Worm (Caenorhabditis elegans) whole organism, L3 larva: ENCODE data around the gene Y53F4B.9.

Experiments
- R02D3.7 ChIP-seq: fragments of 150-350 bp; optimal IDR thresholded peaks from 2 replicates; lab custom pipeline; 2014; ENCODE audit warnings: missing biosample characterization, missing genetic modification characterization
- aly-2 ChIP-seq: fragments of 150-350 bp; optimal IDR thresholded peaks from 2 replicates; lab custom pipeline; 2014; ENCODE audit warnings: missing biosample characterization, missing genetic modification characterization
- ama-1 ChIP-seq: fragments of 150-350 bp; optimal IDR thresholded peaks from 2 replicates; lab custom pipeline; 2018
- ceh-28 ChIP-seq: fragments of 150-350 bp; optimal IDR thresholded peaks from 2 replicates; lab custom pipeline; 2014; ENCODE audit warnings: missing biosample characterization, missing genetic modification reagents, missing genetic modification characterization
- daf-12 ChIP-seq: fragments of 150-350 bp; optimal IDR thresholded peaks from 2 replicates; lab custom pipeline; 2014; ENCODE audit warnings: missing biosample characterization, missing genetic modification reagents, missing genetic modification characterization
- egl-5 ChIP-seq: fragments of 150-350 bp; optimal IDR thresholded peaks from 2 replicates; lab custom pipeline; 2017; ENCODE audit warnings: missing biosample characterization, missing genetic modification reagents, missing genetic modification characterization, inconsistent platforms
- elt-1 ChIP-seq: fragments of 150-350 bp; optimal IDR thresholded peaks from 2 replicates; lab custom pipeline; 2014; ENCODE audit warnings: missing biosample characterization, missing genetic modification characterization
- elt-2 ChIP-seq: sonication (generic microtip); optimal IDR thresholded peaks from 2 replicates; lab custom pipeline; 2016; ENCODE audit warnings: missing genetic modification reagents, mild to moderate bottlenecking, missing genetic modification characterization, missing compliant biosample characterization
- elt-3 ChIP-seq, 3 experiments: fragments of 150-350 bp in 1 of 3; sonication (generic microtip) in 2 of 3; optimal IDR thresholded peaks; 2 replicates in 2 of 3; 4 replicates in 1 of 3; lab custom pipeline; 2014 to 2017; ENCODE audit warnings: missing biosample characterization in 3 of 3, missing genetic modification characterization in 3 of 3
- eor-1 ChIP-seq, 2 experiments: fragments of 150-350 bp; optimal IDR thresholded peaks; 2 replicates each; lab custom pipeline; 2014 to 2018; ENCODE audit warnings: missing biosample characterization in 2 of 2, missing genetic modification characterization in 2 of 2
- fkh-10 ChIP-seq: sonication (generic microtip); optimal IDR thresholded peaks from 2 replicates; lab custom pipeline; 2017; ENCODE audit warnings: missing biosample characterization, missing genetic modification reagents, missing genetic modification characterization
- fkh-2 ChIP-seq: fragments of 150-350 bp; optimal IDR thresholded peaks from 2 replicates; lab custom pipeline; 2014; ENCODE audit warnings: missing biosample characterization, missing genetic modification reagents, missing genetic modification characterization
- hmg-11 ChIP-seq: sonication (generic microtip); optimal IDR thresholded peaks from 2 replicates; lab custom pipeline; 2016; ENCODE audit warnings: missing genetic modification characterization, missing compliant biosample characterization
- lin-15B ChIP-seq: fragments of 150-350 bp; optimal IDR thresholded peaks from 2 replicates; lab custom pipeline; 2014; ENCODE audit warnings: missing biosample characterization, missing genetic modification characterization
- lin-39 ChIP-seq: fragments of 150-350 bp; optimal IDR thresholded peaks from 2 replicates; lab custom pipeline; 2018; ENCODE audit warnings: missing biosample characterization, missing genetic modification reagents, missing genetic modification characterization
- lsy-12 ChIP-seq: sonication (generic microtip); optimal IDR thresholded peaks from 2 replicates; lab custom pipeline; 2016; ENCODE audit warnings: mild to moderate bottlenecking, missing genetic modification characterization, missing compliant biosample characterization
- mml-1 ChIP-seq: fragments of 150-350 bp; sonication (generic microtip); optimal IDR thresholded peaks from 3 replicates; lab custom pipeline; 2014; ENCODE audit warnings: missing biosample characterization, missing genetic modification characterization
- nfya-1 ChIP-seq: sonication (generic microtip); optimal IDR thresholded peaks from 2 replicates; lab custom pipeline; 2017; ENCODE audit warnings: missing genetic modification characterization, mild to moderate bottlenecking, missing compliant biosample characterization, antibody characterized with exemption, moderate library complexity; ENCODE audit not compliant: insufficient read depth
- nhr-11 ChIP-seq: fragments of 150-350 bp; optimal IDR thresholded peaks from 2 replicates; lab custom pipeline; 2014; ENCODE audit warnings: missing biosample characterization, missing genetic modification characterization
- nhr-12 ChIP-seq: fragments of 150-350 bp; optimal IDR thresholded peaks from 2 replicates; lab custom pipeline; 2014; ENCODE audit warnings: missing biosample characterization, missing genetic modification characterization
- nhr-23 ChIP-seq: fragments of 150-350 bp; optimal IDR thresholded peaks from 2 replicates; lab custom pipeline; 2014; ENCODE audit warnings: missing biosample characterization, missing genetic modification reagents, missing genetic modification characterization
- nhr-237 ChIP-seq: fragments of 150-350 bp; optimal IDR thresholded peaks from 2 replicates; lab custom pipeline; 2014; ENCODE audit warnings: missing biosample characterization, missing genetic modification characterization
- nhr-25 ChIP-seq: sonication (generic microtip); optimal IDR thresholded peaks from 2 replicates; lab custom pipeline; 2017; ENCODE audit warnings: missing biosample characterization, missing genetic modification characterization
- nhr-28 ChIP-seq: fragments of 150-350 bp; optimal IDR thresholded peaks from 2 replicates; lab custom pipeline; 2014; ENCODE audit warnings: missing biosample characterization, missing genetic modification characterization
- nhr-43 ChIP-seq: sonication (generic microtip); optimal IDR thresholded peaks from 2 replicates; lab custom pipeline; 2016; ENCODE audit warnings: mild to moderate bottlenecking, missing genetic modification characterization, missing compliant biosample characterization; ENCODE audit not compliant: poor library complexity, severe bottlenecking
- nhr-67 ChIP-seq: fragments of 150-350 bp; optimal IDR thresholded peaks from 2 replicates; lab custom pipeline; 2014; ENCODE audit warnings: missing biosample characterization, missing genetic modification characterization
- nhr-76 ChIP-seq: fragments of 150-350 bp; sonication (generic microtip); optimal IDR thresholded peaks from 5 replicates; lab custom pipeline; 2014; ENCODE audit warnings: missing biosample characterization, missing genetic modification characterization
- nhr-77 ChIP-seq: fragments of 150-350 bp; optimal IDR thresholded peaks from 2 replicates; lab custom pipeline; 2014; ENCODE audit warnings: missing biosample characterization, missing genetic modification characterization
- pha-4 ChIP-seq: fragments of 150-350 bp; optimal IDR thresholded peaks from 2 replicates; lab custom pipeline; 2014; ENCODE audit warnings: missing biosample characterization, missing genetic modification reagents, missing genetic modification characterization
- pqm-1 ChIP-seq: fragments of 150-350 bp; optimal IDR thresholded peaks from 2 replicates; lab custom pipeline; 2017; ENCODE audit warnings: missing biosample characterization, missing genetic modification characterization, inconsistent platforms
- sea-2 ChIP-seq: fragments of 150-350 bp; sonication (generic microtip); optimal IDR thresholded peaks from 4 replicates; lab custom pipeline; 2014; ENCODE audit warnings: missing biosample characterization, missing genetic modification reagents, missing genetic modification characterization
- tbx-2 ChIP-seq: sonication (generic microtip); optimal IDR thresholded peaks from 2 replicates; lab custom pipeline; 2016; ENCODE audit warnings: mild to moderate bottlenecking, missing genetic modification characterization, missing compliant biosample characterization
- unc-39 ChIP-seq: sonication (generic microtip); optimal IDR thresholded peaks from 4 replicates; lab custom pipeline; 2017; ENCODE audit warnings: missing biosample characterization, missing genetic modification characterization
- unc-62 ChIP-seq: fragments of 150-350 bp; sonication (generic microtip); optimal IDR thresholded peaks from 4 replicates; lab custom pipeline; 2014; ENCODE audit warnings: missing biosample characterization, missing genetic modification reagents, missing genetic modification characterization
- zag-1 ChIP-seq: fragments of 150-350 bp; optimal IDR thresholded peaks from 2 replicates; lab custom pipeline; 2014; ENCODE audit warnings: missing biosample characterization, missing genetic modification characterization
- ztf-4 ChIP-seq: fragments of 150-350 bp; optimal IDR thresholded peaks from 2 replicates; lab custom pipeline; 2014; ENCODE audit warnings: missing biosample characterization, missing genetic modification characterization

Y53F4B.9 gene

ce11 chrII:15058282-15058681 lies 48.1 kb upstream of the Y53F4B.9 start, which contains the start of gene Y53F4B.17:
Gene Y53F4B.17 (plus strand): TSS chrII:15058656.
- TF ChIP-seq unc-39, result no peak

- TF ChIP-seq lin-39 (tag; lab: Kevin White, UChicago), result peak; percentile 50
Measured at ce11 chrII:15042783-15043182, 32.6 kb upstream of the Y53F4B.9 start.

ce11 chrII:15042310-15042709 lies 32.1 kb upstream of the Y53F4B.9 start:
- TF ChIP-seq nhr-11 (tag; lab: Kevin White, UChicago), result no peak
- TF ChIP-seq hmg-11 (tag; lab: Kevin White, UChicago), result no peak
- TF ChIP-seq aly-2 (tag; lab: Kevin White, UChicago), result no peak
- no peak for TF ChIP-seq elt-1 (tag; lab: Kevin White, UChicago)
- TF ChIP-seq sea-2 (GFP tag; lab: Kevin White, UChicago), result no peak
- TF ChIP-seq nhr-77 (tag; lab: Kevin White, UChicago), result no peak
- TF ChIP-seq nhr-28, result no peak
- no peak for TF ChIP-seq lin-39 (tag; lab: Kevin White, UChicago)
- TF ChIP-seq ceh-28 (tag; lab: Kevin White, UChicago), result no peak
- no peak for TF ChIP-seq pqm-1 (tag; lab: Kevin White, UChicago)
- TF ChIP-seq nhr-43, result no peak
- no peak for TF ChIP-seq ama-1 (lab: Kevin White, UChicago)
- no peak for TF ChIP-seq zag-1
- no peak for TF ChIP-seq tbx-2 (tag; lab: Kevin White, UChicago)
- no peak for TF ChIP-seq elt-3 (tag; optimal IDR thresholded peaks at IDR 0.05; lab: Kevin White, UChicago)
- no peak for TF ChIP-seq daf-12

ce11 chrII:15039104-15039503 lies 28.9 kb upstream of the Y53F4B.9 start, which contains the start of gene trip-4:
Gene trip-4 (plus strand): TSS chrII:15039404.
- TF ChIP-seq egl-5 (tag; lab: Kevin White, UChicago), result no peak
- TF ChIP-seq nhr-67, result no peak

ce11 chrII:15037782-15038181 lies 27.6 kb upstream of the Y53F4B.9 start, which contains the start of gene Y53F4B.14:
Gene Y53F4B.14 (plus strand): TSS chrII:15037991.
- TF ChIP-seq daf-12 (no peak), lin-39 (tag; lab: Kevin White, UChicago) (no peak), nhr-77 (tag; lab: Kevin White, UChicago) (no peak), unc-62 (no peak), nhr-25 (tag; lab: Kevin White, UChicago) (no peak), elt-3 (tag; optimal IDR thresholded peaks at IDR 0.05; lab: Kevin White, UChicago) (no peak), pqm-1 (tag; lab: Kevin White, UChicago) (no peak), fkh-2 (tag; lab: Kevin White, UChicago) (no peak), pha-4 (tag; lab: Kevin White, UChicago) (no peak), ztf-4 (tag; lab: Kevin White, UChicago) (no peak), R02D3.7 (no peak), aly-2 (tag; lab: Kevin White, UChicago) (no peak), nhr-76 (tag; lab: Kevin White, UChicago) (no peak), nhr-237 (tag; lab: Kevin White, UChicago) (no peak), nhr-12 (tag; lab: Kevin White, UChicago) (no peak)

ce11 chrII:15026389-15026788 lies 16.2 kb upstream of the Y53F4B.9 start:
- TF ChIP-seq eor-1 (tag; optimal IDR thresholded peaks at IDR 0.05; lab: Kevin White, UChicago) (no peak), nhr-67 (no peak), nhr-77 (tag; lab: Kevin White, UChicago) (no peak), lsy-12 (tag; lab: Kevin White, UChicago) (no peak), lin-39 (tag; lab: Kevin White, UChicago) (no peak), elt-2 (tag; lab: Kevin White, UChicago) (no peak), lin-15B (tag; lab: Kevin White, UChicago) (no peak), nhr-25 (tag; lab: Kevin White, UChicago) (no peak), nfya-1 (no peak), aly-2 (tag; lab: Kevin White, UChicago) (no peak), nhr-23 (tag; lab: Kevin White, UChicago) (no peak), ceh-28 (tag; lab: Kevin White, UChicago) (no peak), nhr-28 (no peak), daf-12 (no peak), nhr-76 (tag; lab: Kevin White, UChicago) (no peak), fkh-10 (GFP tag; lab: Kevin White, UChicago) (no peak), mml-1 (tag; lab: Kevin White, UChicago) (no peak), R02D3.7 (no peak)
